Fruit fly (Drosophila melanogaster): Measurements from ENCODE around the gene CG9536.

Gene CG9536

DNA sequence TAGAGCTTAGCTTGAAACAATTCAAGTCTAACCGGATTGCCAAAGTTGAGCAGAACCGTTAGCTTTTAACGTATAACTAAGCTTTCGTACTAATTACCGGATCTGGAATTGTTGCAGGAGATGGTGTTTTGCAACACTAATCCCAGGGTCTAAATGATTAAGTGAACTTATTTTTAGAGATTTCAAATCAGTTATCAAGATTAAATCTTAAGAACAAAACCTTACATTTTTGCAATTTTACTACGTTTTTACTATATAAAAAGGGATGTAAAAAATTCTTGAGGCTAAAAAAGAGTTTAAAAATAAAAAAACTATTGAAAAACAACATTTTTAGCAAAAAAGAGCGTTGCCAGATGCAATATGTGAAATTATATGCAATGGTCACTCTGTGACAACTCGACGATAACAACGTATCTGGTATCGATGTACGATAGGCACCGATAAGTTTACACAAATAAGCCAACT lies 11.9 kb upstream of the CG9536 start, which contains the start of the genes KFase and epsilonCOP (continued):
- TF ChIP-seq Hr3 (GFP tag; optimal IDR thresholded peaks at IDR 0.05) (peak; percentile 51), gt (GFP tag; IDR thresholded peaks at IDR 0.05) (no peak), gcm2 (GFP tag; optimal IDR thresholded peaks at IDR 0.05) (no peak), Chrac-16 (GFP tag; optimal IDR thresholded peaks at IDR 0.05) (peak; percentile 35), nau (GFP tag; optimal IDR thresholded peaks at IDR 0.05) (no peak), pzg (GFP tag; optimal IDR thresholded peaks at IDR 0.05) (peak; percentile 62), CG34224 (GFP tag; IDR thresholded peaks at IDR 0.05; ENCODE audit: partially characterized antibody) (peak; percentile 83), B-H2 (GFP tag; optimal IDR thresholded peaks at IDR 0.05) (peak; percentile 39), Eip74EF (GFP tag; optimal IDR thresholded peaks at IDR 0.05) (peak in 1 of 2 experiments; percentile 57), CG7928 (GFP tag; optimal IDR thresholded peaks at IDR 0.05) (peak; percentile 89), fd64A (GFP tag; optimal IDR thresholded peaks at IDR 0.05) (no peak), ranshi (GFP tag; IDR thresholded peaks at IDR 0.05) (peak; percentile 43; the same call in 1 of the 2 replicates), CG11085 (GFP tag; IDR thresholded peaks at IDR 0.05) (0 out of 2 replicates have a peak, but pooled peaks have one; percentile 6), vnd (GFP tag; IDR thresholded peaks at IDR 0.05; ENCODE audit: partially characterized antibody) (peak; percentile 58), kay (GFP tag; optimal IDR thresholded peaks at IDR 0.05) (peak; percentile 54), CG15696 (tag; optimal IDR thresholded peaks at IDR 0.05) (peak; percentile 41), Tbp (GFP tag; optimal IDR thresholded peaks at IDR 0.05) (no peak), CG9609 (GFP tag; optimal IDR thresholded peaks at IDR 0.05) (no peak), CG2120 (GFP tag; optimal IDR thresholded peaks at IDR 0.05) (peak; percentile 79), CG10979 (tag; optimal IDR thresholded peaks at IDR 0.05) (peak; percentile 31), chif (GFP tag; optimal IDR thresholded peaks at IDR 0.05) (peak; percentile 34 to 36), CG11456 (GFP tag; IDR thresholded peaks at IDR 0.05) (0 out of 3 replicates have a peak, but pooled peaks have one; percentile 52), MBD-R2 (GFP tag; IDR thresholded peaks at IDR 0.05) (peak; percentile 44; the same call in 1 of the 2 replicates), CG4730 (GFP tag; IDR thresholded peaks at IDR 0.05) (0 out of 2 replicates have a peak, but pooled peaks have one; percentile 28), CG1647 (GFP tag; optimal IDR thresholded peaks at IDR 0.05) (peak; percentile 57), eyg (GFP tag; optimal IDR thresholded peaks at IDR 0.05) (peak; percentile 59), fd96Cb (tag; optimal IDR thresholded peaks at IDR 0.05) (peak; percentile 1), sqz (GFP tag; optimal IDR thresholded peaks at IDR 0.05) (peak; percentile 53), CG9437 (GFP tag; optimal IDR thresholded peaks at IDR 0.05) (peak; percentile 81), Antp (GFP tag; optimal IDR thresholded peaks at IDR 0.05) (peak; percentile 16), CG2889 (GFP tag; IDR thresholded peaks at IDR 0.05) (no peak), CG11398 (GFP tag; optimal IDR thresholded peaks at IDR 0.05) (peak; percentile 22), sug (tag; optimal IDR thresholded peaks at IDR 0.05) (peak; percentile 70), danr (GFP tag; IDR thresholded peaks at IDR 0.05) (no peak), Asciz (GFP tag; optimal IDR thresholded peaks at IDR 0.05) (peak; percentile 10), Ssrp (tag; optimal IDR thresholded peaks at IDR 0.05) (peak; percentile 20), ATbp (GFP tag; optimal IDR thresholded peaks at IDR 0.05) (no peak), CG42726 (GFP tag; IDR thresholded peaks at IDR 0.05; ENCODE audit: partially characterized antibody) (peak; percentile 40; the same call in 1 of the 2 replicates), Trl (optimal IDR thresholded peaks at IDR 0.05) (no peak), Trl (GFP tag; optimal IDR thresholded peaks at IDR 0.05) (peak; percentile 79), Xbp1 (GFP tag; optimal IDR thresholded peaks at IDR 0.05) (peak; percentile 74), Dip3 (GFP tag; optimal IDR thresholded peaks at IDR 0.05) (peak; percentile 71), CG4282 (GFP tag; optimal IDR thresholded peaks at IDR 0.05) (no peak), CG14710 (tag; optimal IDR thresholded peaks at IDR 0.05) (peak; percentile 89), CG3065 (GFP tag; optimal IDR thresholded peaks at IDR 0.05) (no peak), Ada2b (GFP tag; IDR thresholded peaks at IDR 0.05) (no peak), Bdp1 (GFP tag; optimal IDR thresholded peaks at IDR 0.05) (peak; percentile 9), CTCF (GFP tag; optimal IDR thresholded peaks at IDR 0.05) (peak; percentile 1), disco-r (GFP tag; optimal IDR thresholded peaks at IDR 0.05) (peak; percentile 48), CG18011 (GFP tag; optimal IDR thresholded peaks at IDR 0.05) (peak; percentile 46), CoRest (tag; optimal IDR thresholded peaks at IDR 0.05) (peak; percentile 80)
